Fruit fly (Drosophila melanogaster): ENCODE measurements around the gene CG7326.

The CG7326 gene

DNA sequence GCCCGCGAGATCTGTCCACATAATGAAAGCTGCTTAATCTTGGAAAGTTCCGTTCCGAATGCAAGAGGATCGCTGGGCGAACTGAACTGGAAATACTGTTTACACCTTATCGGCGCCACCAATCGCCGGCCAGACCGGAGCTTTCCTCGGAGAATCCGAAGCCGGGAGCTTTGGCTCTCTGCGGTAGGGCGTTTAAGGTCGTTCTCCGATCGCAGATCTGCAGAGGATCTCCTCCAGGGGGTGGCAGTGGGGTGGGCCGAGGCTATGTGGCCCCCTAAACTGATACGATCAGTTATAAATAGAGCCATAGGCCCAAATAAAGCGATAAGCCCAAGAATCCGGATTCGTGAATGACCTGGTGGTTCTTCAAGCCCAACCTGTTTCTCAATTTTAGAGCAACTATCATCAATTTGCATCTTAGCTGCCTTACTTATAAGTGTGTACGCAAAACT is 6.2 kb downstream of the CG7326 start, which contains the start of gene CG7322 (continued):
- peak; percentile 82 for TF ChIP-seq Nf-YC (tag; optimal IDR thresholded peaks at IDR 0.05)
- TF ChIP-seq ranshi (GFP tag; IDR thresholded peaks at IDR 0.05), result no peak
- TF ChIP-seq CG15011 (GFP tag; optimal IDR thresholded peaks at IDR 0.05), result no peak
- peak; percentile 8 for TF ChIP-seq B-H2 (GFP tag; optimal IDR thresholded peaks at IDR 0.05)

dm6 chrX:18849022-18849368 is 14.6 kb downstream of the CG7326 start:
- TF ChIP-seq abd-A (tag; optimal IDR thresholded peaks at IDR 0.05) (peak; percentile 83), grn (GFP tag; optimal IDR thresholded peaks at IDR 0.05) (peak; percentile 7), CG17186 (GFP tag; optimal IDR thresholded peaks at IDR 0.05) (no peak), scrt (GFP tag; optimal IDR thresholded peaks at IDR 0.05) (peak; percentile 69), ara (GFP tag; IDR thresholded peaks at IDR 0.05) (no peak), amos (GFP tag; IDR thresholded peaks at IDR 0.05; ENCODE audit: partially characterized antibody) (peak; percentile 43; the same call in 1 of the 2 replicates), Neu2 (GFP tag; optimal IDR thresholded peaks at IDR 0.05; ENCODE audit: borderline replicate concordance) (no peak), CG8359 (GFP tag; optimal IDR thresholded peaks at IDR 0.05; ENCODE audit: borderline replicate concordance) (no peak), CG4404 (GFP tag; IDR thresholded peaks at IDR 0.05) (no peak), Fer2 (tag; optimal IDR thresholded peaks at IDR 0.05) (no peak), CG8388 (GFP tag; optimal IDR thresholded peaks at IDR 0.05) (no peak), kah (GFP tag; optimal IDR thresholded peaks at IDR 0.05) (peak; percentile 58), Dref (GFP tag; IDR thresholded peaks at IDR 0.05) (peak; percentile 57; the same call in 1 of the 2 replicates), exex (tag; optimal IDR thresholded peaks at IDR 0.05) (peak; percentile 50), chinmo (GFP tag; IDR thresholded peaks at IDR 0.05; ENCODE audit: partially characterized antibody) (0 out of 4 replicates have a peak, but pooled peaks have one; percentile 12), Bgb (GFP tag; IDR thresholded peaks at IDR 0.05; ENCODE audit: partially characterized antibody) (peak; percentile 26; the same call in 1 of the 2 replicates), bbx (GFP tag; IDR thresholded peaks at IDR 0.05; ENCODE audit: partially characterized antibody) (peak; percentile 18; the same call in 1 of the 2 replicates), D19B (GFP tag; optimal IDR thresholded peaks at IDR 0.05) (no peak)

DNA sequence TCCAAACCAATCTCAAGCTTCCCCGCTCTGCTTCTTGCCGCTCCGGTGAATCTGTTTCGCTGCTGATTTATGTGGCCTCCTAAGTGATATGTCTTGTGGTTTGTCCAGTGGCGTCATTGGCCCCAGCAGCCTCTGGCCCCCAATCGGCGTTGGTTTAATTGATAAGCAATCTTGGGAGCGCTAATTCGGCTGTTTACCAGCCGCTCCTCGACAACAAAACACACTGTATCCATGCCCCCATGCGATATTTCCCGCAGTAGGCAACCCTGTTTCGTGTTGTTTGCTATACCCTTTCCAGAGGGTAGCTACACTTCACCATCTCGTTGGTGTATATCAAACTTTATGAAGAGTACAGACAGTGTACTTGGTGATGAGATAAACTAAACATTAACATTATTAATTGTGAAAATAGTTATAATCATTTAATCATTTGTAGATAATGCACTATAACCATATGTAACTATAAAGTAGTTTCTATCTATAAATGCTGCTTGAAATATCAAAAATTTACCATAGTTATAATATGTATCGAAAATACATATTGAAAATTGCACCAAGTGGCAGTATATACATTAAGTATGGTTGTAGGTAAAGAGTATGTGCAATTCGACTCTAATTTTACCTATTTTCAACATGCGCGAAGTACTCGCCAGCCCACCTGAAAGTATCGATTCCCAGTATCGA is 15.1 kb downstream of the CG7326 start, which contains the start of gene shop:
Gene shop, minus strand, starts transcription at position 229 of the 684 bp plus-strand sequence.
- TF ChIP-seq bbx (GFP tag; IDR thresholded peaks at IDR 0.05; ENCODE audit: partially characterized antibody), result peak; percentile 36; the same call in 1 of the 2 replicates
- peak in 1 of 2 experiments; percentile 51 for TF ChIP-seq insv (GFP tag; optimal IDR thresholded peaks at IDR 0.05)
- TF ChIP-seq CG6765 (GFP tag; optimal IDR thresholded peaks at IDR 0.05), result peak; percentile 69
- TF ChIP-seq CG12104 (GFP tag; optimal IDR thresholded peaks at IDR 0.05), result peak; percentile 82
- TF ChIP-seq Bdp1 (GFP tag; optimal IDR thresholded peaks at IDR 0.05), result peak; percentile 62
- TF ChIP-seq her (GFP tag; optimal IDR thresholded peaks at IDR 0.05), result no peak
- TF ChIP-seq stc (GFP tag; IDR thresholded peaks at IDR 0.05), result peak; percentile 52
- TF ChIP-seq CG4707 (GFP tag; optimal IDR thresholded peaks at IDR 0.05), result peak; percentile 64
- TF ChIP-seq wek (GFP tag; optimal IDR thresholded peaks at IDR 0.05), result peak; percentile 46
- peak; percentile 52 for TF ChIP-seq Dref (GFP tag; IDR thresholded peaks at IDR 0.05)
- TF ChIP-seq Drgx (GFP tag; IDR thresholded peaks at IDR 0.05), result peak; percentile 66; the same call in 1 of the 2 replicates
- peak; percentile 66 for TF ChIP-seq CG6654 (GFP tag; optimal IDR thresholded peaks at IDR 0.05)
- TF ChIP-seq dan (GFP tag; IDR thresholded peaks at IDR 0.05), result no peak
- peak; percentile 78 for TF ChIP-seq CG16815 (GFP tag; optimal IDR thresholded peaks at IDR 0.05)
- peak; percentile 64 to 89 for TF ChIP-seq Hr51 (GFP tag; optimal IDR thresholded peaks at IDR 0.05)
- TF ChIP-seq maf-S (GFP tag; optimal IDR thresholded peaks at IDR 0.05), result peak; percentile 66
- TF ChIP-seq CG11247 (GFP tag; IDR thresholded peaks at IDR 0.05), result peak; percentile 73
- TF ChIP-seq CG12659 (GFP tag; optimal IDR thresholded peaks at IDR 0.05), result peak; percentile 89
- no peak for TF ChIP-seq Elba2 (GFP tag; optimal IDR thresholded peaks at IDR 0.05)
- peak; percentile 55 for TF ChIP-seq CG6813 (GFP tag; optimal IDR thresholded peaks at IDR 0.05)
- peak; percentile 64 for TF ChIP-seq CG13624 (GFP tag; optimal IDR thresholded peaks at IDR 0.05)
- TF ChIP-seq shn (GFP tag; optimal IDR thresholded peaks at IDR 0.05), result peak; percentile 56
- no peak for TF ChIP-seq Sin3A (optimal IDR thresholded peaks at IDR 0.05)
- no peak for TF ChIP-seq Sry-β (GFP tag; optimal IDR thresholded peaks at IDR 0.05)
- no peak for TF ChIP-seq exex (tag; optimal IDR thresholded peaks at IDR 0.05)
- peak; percentile 6 for TF ChIP-seq MTF-1 (GFP tag; optimal IDR thresholded peaks at IDR 0.05; ENCODE audit: borderline replicate concordance)
